Worm (Caenorhabditis elegans): ENCODE measurements around the gene K09H11.4.

Gene K09H11.4

ce11 chrV:5691665-5692407 is 34.5 kb downstream of the K09H11.4 start, which contains the start of gene F25B4.8:
F25B4.8 (minus strand) TSS chrV:5691715.
- peak; percentile 5 for TF ChIP-seq fos-1 (tag; optimal IDR thresholded peaks at IDR 0.05)
- no peak for TF ChIP-seq nhr-6 (tag; optimal IDR thresholded peaks at IDR 0.05)

ce11 chrV:5687115-5687979 is 39.0 kb downstream of the K09H11.4 start, which contains the start of gene F25B4.7:
F25B4.7 (minus strand) TSS chrV:5687226.
- peak; percentile 64 for TF ChIP-seq unc-55 (GFP tag; optimal IDR thresholded peaks at IDR 0.05)
- no peak for TF ChIP-seq aly-2 (tag; optimal IDR thresholded peaks at IDR 0.05)
- TF ChIP-seq nhr-25 (tag; optimal IDR thresholded peaks at IDR 0.05), result peak; percentile 33
- no peak for TF ChIP-seq zag-1 (tag; optimal IDR thresholded peaks at IDR 0.05)
- no peak for TF ChIP-seq ztf-1 (GFP tag; conservative IDR thresholded peaks at IDR 0.05)
- TF ChIP-seq ZK546.5 (tag; optimal IDR thresholded peaks at IDR 0.05), result no peak
- no peak for TF ChIP-seq ceh-82 (tag; optimal IDR thresholded peaks at IDR 0.05)
- no peak for TF ChIP-seq peb-1 (tag; optimal IDR thresholded peaks at IDR 0.05)
- TF ChIP-seq lsy-2 (tag; optimal IDR thresholded peaks at IDR 0.05), result peak in 1 of 2 experiments; percentile 41
- TF ChIP-seq nhr-129 (tag; optimal IDR thresholded peaks at IDR 0.05), result peak; percentile 82
- TF ChIP-seq fos-1 (tag; optimal IDR thresholded peaks at IDR 0.05), result peak; percentile 40
- TF ChIP-seq sem-4 (tag; optimal IDR thresholded peaks at IDR 0.05), result no peak
- TF ChIP-seq C34F6.9 (tag; optimal IDR thresholded peaks at IDR 0.05), result peak; percentile 68
- TF ChIP-seq mdl-1 (tag; optimal IDR thresholded peaks at IDR 0.05), result no peak
- TF ChIP-seq nhr-21 (tag; optimal IDR thresholded peaks at IDR 0.05), result peak; percentile 41
- TF ChIP-seq lin-39 (tag; optimal IDR thresholded peaks at IDR 0.05), result no peak
- TF ChIP-seq gmeb-1 (tag; optimal IDR thresholded peaks at IDR 0.05), result no peak
- TF ChIP-seq elt-1 (tag; optimal IDR thresholded peaks at IDR 0.05), result no peak
- no peak for TF ChIP-seq nhr-23 (tag; optimal IDR thresholded peaks at IDR 0.05)
- TF ChIP-seq sma-9 (GFP tag; optimal IDR thresholded peaks at IDR 0.05), result peak; percentile 74
- TF ChIP-seq sma-9 (tag; optimal IDR thresholded peaks at IDR 0.05), result no peak
- TF ChIP-seq unc-39 (tag; optimal IDR thresholded peaks at IDR 0.05), result no peak
- TF ChIP-seq ztf-11 (tag; optimal IDR thresholded peaks at IDR 0.05), result no peak
- TF ChIP-seq alr-1 (tag; optimal IDR thresholded peaks at IDR 0.05), result no peak
- peak; percentile 67 for TF ChIP-seq crh-2 (tag; optimal IDR thresholded peaks at IDR 0.05)
- TF ChIP-seq ceh-16 (tag; optimal IDR thresholded peaks at IDR 0.05), result no peak
- no peak for TF ChIP-seq R02D3.7 (tag; optimal IDR thresholded peaks at IDR 0.05)
- TF ChIP-seq elt-3 (tag; optimal IDR thresholded peaks at IDR 0.05), result no peak

- TF ChIP-seq sem-4 (tag; optimal IDR thresholded peaks at IDR 0.05) (peak; percentile 77), elt-1 (tag; optimal IDR thresholded peaks at IDR 0.05) (no peak), skn-1 (tag; optimal IDR thresholded peaks at IDR 0.05) (peak; percentile 21), Y55F3AM.14 (GFP tag; optimal IDR thresholded peaks at IDR 0.05) (peak; percentile 34), nhr-21 (tag; optimal IDR thresholded peaks at IDR 0.05) (peak; percentile 87), unc-55 (GFP tag; optimal IDR thresholded peaks at IDR 0.05) (peak; percentile 97), ZK546.5 (tag; optimal IDR thresholded peaks at IDR 0.05) (peak; percentile 32), dmd-4 (tag; optimal IDR thresholded peaks at IDR 0.05) (peak; percentile 21), ama-1 (optimal IDR thresholded peaks at IDR 0.05) (peak; percentile 57), aly-2 (tag; optimal IDR thresholded peaks at IDR 0.05) (no peak), alr-1 (tag; optimal IDR thresholded peaks at IDR 0.05) (no peak), blmp-1 (tag; optimal IDR thresholded peaks at IDR 0.05; ENCODE audit: insufficient read depth) (peak; percentile 78), ztf-4 (tag; optimal IDR thresholded peaks at IDR 0.05) (peak; percentile 87), ceh-82 (tag; optimal IDR thresholded peaks at IDR 0.05) (peak; percentile 17), mdl-1 (tag; optimal IDR thresholded peaks at IDR 0.05) (no peak), nhr-77 (tag; optimal IDR thresholded peaks at IDR 0.05) (peak; percentile 47), ztf-1 (GFP tag; conservative IDR thresholded peaks at IDR 0.05) (no peak), lin-13 (GFP tag; optimal IDR thresholded peaks at IDR 0.05) (peak; percentile 91), gmeb-1 (tag; optimal IDR thresholded peaks at IDR 0.05) (peak; percentile 88), egl-27 (tag; optimal IDR thresholded peaks at IDR 0.05) (peak; percentile 91), nhr-25 (tag; optimal IDR thresholded peaks at IDR 0.05) (peak; percentile 93), lin-11 (tag; optimal IDR thresholded peaks at IDR 0.05) (peak; percentile 81), nhr-6 (tag; optimal IDR thresholded peaks at IDR 0.05) (peak; percentile 80), ceh-16 (tag; optimal IDR thresholded peaks at IDR 0.05) (no peak), nhr-10 (tag; optimal IDR thresholded peaks at IDR 0.05) (peak; percentile 72), crh-2 (tag; optimal IDR thresholded peaks at IDR 0.05) (peak; percentile 94), nhr-11 (tag; optimal IDR thresholded peaks at IDR 0.05) (no peak), snpc-4 (tag; optimal IDR thresholded peaks at IDR 0.05) (peak; percentile 68), unc-62 (GFP tag; optimal IDR thresholded peaks at IDR 0.05) (peak; percentile 49), nhr-129 (tag; optimal IDR thresholded peaks at IDR 0.05) (peak; percentile 93), nhr-23 (tag; optimal IDR thresholded peaks at IDR 0.05) (no peak), ztf-11 (tag; optimal IDR thresholded peaks at IDR 0.05) (no peak), nhr-237 (tag; optimal IDR thresholded peaks at IDR 0.05) (no peak), sma-3 (GFP tag; optimal IDR thresholded peaks at IDR 0.05) (peak; percentile 89)
These were observed 41.8 kb downstream of the K09H11.4 start, which contains the start of the genes hmgs-1 and F25B4.4 for ce11 chrV:5684534-5684933. hmgs-1 (minus strand) TSS chrV:5684589. F25B4.4 (plus strand) TSS chrV:5684873.

Measured in whole organism, L2 larva.